Worm (Caenorhabditis elegans) whole organism, L3 larva: ENCODE measurements around the gene ttr-11.

Experiments
- R02D3.7 ChIP-seq: fragments of 150-350 bp; optimal IDR thresholded peaks from 2 replicates; lab custom pipeline; 2014; ENCODE audit warnings: missing biosample characterization, missing genetic modification characterization
- aly-2 ChIP-seq: fragments of 150-350 bp; optimal IDR thresholded peaks from 2 replicates; lab custom pipeline; 2014; ENCODE audit warnings: missing biosample characterization, missing genetic modification characterization
- ama-1 ChIP-seq: fragments of 150-350 bp; optimal IDR thresholded peaks from 2 replicates; lab custom pipeline; 2018
- ceh-82 ChIP-seq: fragments of 150-350 bp; optimal IDR thresholded peaks from 2 replicates; lab custom pipeline; 2014; ENCODE audit warnings: missing biosample characterization, missing genetic modification characterization
- elt-3 ChIP-seq, 3 experiments: fragments of 150-350 bp in 1 of 3; sonication (generic microtip) in 2 of 3; optimal IDR thresholded peaks; 2 replicates in 2 of 3; 4 replicates in 1 of 3; lab custom pipeline; 2014 to 2017; ENCODE audit warnings: missing biosample characterization in 3 of 3, missing genetic modification characterization in 3 of 3
- lin-39 ChIP-seq: fragments of 150-350 bp; optimal IDR thresholded peaks from 2 replicates; lab custom pipeline; 2018; ENCODE audit warnings: missing biosample characterization, missing genetic modification reagents, missing genetic modification characterization
- nhr-11 ChIP-seq: fragments of 150-350 bp; optimal IDR thresholded peaks from 2 replicates; lab custom pipeline; 2014; ENCODE audit warnings: missing biosample characterization, missing genetic modification characterization
- nhr-76 ChIP-seq: fragments of 150-350 bp; sonication (generic microtip); optimal IDR thresholded peaks from 5 replicates; lab custom pipeline; 2014; ENCODE audit warnings: missing biosample characterization, missing genetic modification characterization
- snpc-4 ChIP-seq: fragments of 150-350 bp; optimal IDR thresholded peaks from 2 replicates; lab custom pipeline; 2014; ENCODE audit warnings: missing biosample characterization, missing genetic modification characterization
- unc-62 ChIP-seq: fragments of 150-350 bp; sonication (generic microtip); optimal IDR thresholded peaks from 4 replicates; lab custom pipeline; 2014; ENCODE audit warnings: missing biosample characterization, missing genetic modification reagents, missing genetic modification characterization
- zag-1 ChIP-seq: fragments of 150-350 bp; optimal IDR thresholded peaks from 2 replicates; lab custom pipeline; 2014; ENCODE audit warnings: missing biosample characterization, missing genetic modification characterization
- ztf-11 ChIP-seq: fragments of 150-350 bp; optimal IDR thresholded peaks from 2 replicates; lab custom pipeline; 2014; ENCODE audit warnings: missing biosample characterization, missing genetic modification characterization
- ztf-4 ChIP-seq: fragments of 150-350 bp; optimal IDR thresholded peaks from 2 replicates; lab custom pipeline; 2014; ENCODE audit warnings: missing biosample characterization, missing genetic modification characterization

ce11 chrV:20639294-20639693, 36.2 kb downstream of the ttr-11 start, which contains the start of gene srxa-14:
- TF ChIP-seq ama-1 (lab: Kevin White, UChicago) (no peak), lin-39 (tag; lab: Kevin White, UChicago) (no peak), unc-62 (no peak), R02D3.7 (tag; lab: Kevin White, UChicago) (no peak), zag-1 (no peak), ztf-4 (no peak), ceh-82 (tag; lab: Kevin White, UChicago) (no peak), ztf-11 (tag; lab: Kevin White, UChicago) (no peak), nhr-76 (no peak), nhr-11 (tag; lab: Kevin White, UChicago) (no peak), elt-3 (tag; optimal IDR thresholded peaks at IDR 0.05; lab: Kevin White, UChicago) (no peak), snpc-4 (tag; lab: Kevin White, UChicago) (no peak), aly-2 (tag; lab: Kevin White, UChicago) (no peak)
